Fruit fly (Drosophila melanogaster) ovary, adult (tissue): ENCODE results near the gene Kr-h2.

Source experiments
- CG17801 ChIP-seq: fragments of 200-800 bp; optimal IDR thresholded peaks from 2 replicates; lab custom pipeline; 2019; ENCODE audit warnings: missing biosample characterization, mild to moderate bottlenecking, missing genetic modification characterization, moderate library complexity; ENCODE audit not compliant: partially characterized antibody

The Kr-h2 gene

dm6 chr2L:6070656-6071231 is at the start of gene Kr-h2, which contains the start of gene CG9154:
Kr-h2 (plus strand) TSS chr2L:6070990.
CG9154 (minus strand) TSS chr2L:6070686.
- TF ChIP-seq CG17801 (GFP tag; lab: Kevin White, UChicago) = no peak

dm6 chr2L:6022793-6023192 is 48.0 kb upstream of the Kr-h2 start:
- TF ChIP-seq CG17801 (GFP tag; lab: Kevin White, UChicago) = no peak

- TF ChIP-seq CG17801 (GFP tag; lab: Kevin White, UChicago) = no peak
These were observed 46.4 kb upstream of the Kr-h2 start, which contains the start of gene CG9107 for dm6 chr2L:6024345-6024907. CG9107 (minus strand) TSS chr2L:6024539.

dm6 chr2L:6028712-6029111 is 42.1 kb upstream of the Kr-h2 start:
- TF ChIP-seq CG17801 (GFP tag; lab: Kevin White, UChicago) = no peak

dm6 chr2L:6031838-6032237 is 39.0 kb upstream of the Kr-h2 start:
- no peak for TF ChIP-seq CG17801 (GFP tag; lab: Kevin White, UChicago)

dm6 chr2L:6034344-6034743 is 36.4 kb upstream of the Kr-h2 start, which contains the start of gene CG9109:
CG9109 (minus strand) TSS chr2L:6034423.
- TF ChIP-seq CG17801 (GFP tag; lab: Kevin White, UChicago) = no peak

- no peak for TF ChIP-seq CG17801 (GFP tag; lab: Kevin White, UChicago)
These were observed 35.6 kb upstream of the Kr-h2 start for dm6 chr2L:6035155-6035554.

dm6 chr2L:6036710-6037109 is 34.1 kb upstream of the Kr-h2 start, which contains the start of gene mtm:
mtm (minus strand) TSS chr2L:6037015.
- no peak for TF ChIP-seq CG17801 (GFP tag; lab: Kevin White, UChicago)

dm6 chr2L:6037830-6038229 is 33.0 kb upstream of the Kr-h2 start, which contains the start of the genes CG9117 and CG31643:
CG9117 (minus strand) TSS chr2L:6037902.
CG31643 (plus strand) TSS chr2L:6038117.
- TF ChIP-seq CG17801 (GFP tag; lab: Kevin White, UChicago) = peak; percentile 70

dm6 chr2L:6045484-6045883 is 25.3 kb upstream of the Kr-h2 start:
- TF ChIP-seq CG17801 (GFP tag; lab: Kevin White, UChicago) = no peak

- peak; percentile 67 for TF ChIP-seq CG17801 (GFP tag; lab: Kevin White, UChicago)
These were observed 24.6 kb upstream of the Kr-h2 start, which contains the start of gene Pfas for dm6 chr2L:6045972-6046718. Pfas (minus strand) TSS chr2L:6046050.

- TF ChIP-seq CG17801 (GFP tag; lab: Kevin White, UChicago) = no peak
These were observed 23.9 kb upstream of the Kr-h2 start for dm6 chr2L:6046865-6047264.

dm6 chr2L:6047528-6048160 is 23.1 kb upstream of the Kr-h2 start, which contains the start of gene IPIP:
IPIP (plus strand) TSS chr2L:6048002.
- TF ChIP-seq CG17801 (GFP tag; lab: Kevin White, UChicago) = peak; percentile 75

dm6 chr2L:6048542-6048941 is 22.2 kb upstream of the Kr-h2 start, which contains the start of the genes CG34179 and slmo:
CG34179 (minus strand) TSS chr2L:6048706.
slmo (minus strand) TSS chr2L:6048706.
- TF ChIP-seq CG17801 (GFP tag; lab: Kevin White, UChicago) = no peak

- no peak for TF ChIP-seq CG17801 (GFP tag; lab: Kevin White, UChicago)
These were observed 20.2 kb upstream of the Kr-h2 start, which contains the start of gene CG9135 for dm6 chr2L:6050575-6050974. CG9135 (plus strand) TSS chr2L:6050800.
